Fruit fly (Drosophila melanogaster) whole organism, embryonic: ENCODE results near the gene CG9933.

Experiments
- B-H2 ChIP-seq: fragments of 200-800 bp; sonication (Bioruptor generic); optimal IDR thresholded peaks from 2 replicates; lab custom pipeline; 2018; ENCODE audit warnings: missing biosample characterization, mild to moderate bottlenecking, missing genetic modification characterization
- CG3995 ChIP-seq: fragments of 200-800 bp; sonication (Bioruptor generic); optimal IDR thresholded peaks from 3 replicates; lab custom pipeline; 2016; ENCODE audit warnings: missing biosample characterization, missing genetic modification characterization
- CG8478 ChIP-seq: fragments of >200 bp; optimal IDR thresholded peaks from 2 replicates; lab custom pipeline; 2018
- Hr39 ChIP-seq: fragments of >200 bp; optimal IDR thresholded peaks from 2 replicates; lab custom pipeline; 2017
- Opbp ChIP-seq: fragments of 200-800 bp; sonication (Bioruptor generic); IDR thresholded peaks from 3 replicates; pipeline ENCODE4 v1.3.6; 2022; ENCODE audit warnings: missing biosample characterization, missing genetic modification characterization; ENCODE audit not compliant: partially characterized antibody
- br ChIP-seq: fragments of >200 bp; optimal IDR thresholded peaks from 2 replicates; lab custom pipeline; 2017
- slbo ChIP-seq: fragments of 200-800 bp; sonication (Bioruptor generic); IDR thresholded peaks from 2 replicates; pipeline ENCODE4 v1.3.6; 2022; ENCODE audit warnings: missing biosample characterization, missing genetic modification characterization

DNA sequence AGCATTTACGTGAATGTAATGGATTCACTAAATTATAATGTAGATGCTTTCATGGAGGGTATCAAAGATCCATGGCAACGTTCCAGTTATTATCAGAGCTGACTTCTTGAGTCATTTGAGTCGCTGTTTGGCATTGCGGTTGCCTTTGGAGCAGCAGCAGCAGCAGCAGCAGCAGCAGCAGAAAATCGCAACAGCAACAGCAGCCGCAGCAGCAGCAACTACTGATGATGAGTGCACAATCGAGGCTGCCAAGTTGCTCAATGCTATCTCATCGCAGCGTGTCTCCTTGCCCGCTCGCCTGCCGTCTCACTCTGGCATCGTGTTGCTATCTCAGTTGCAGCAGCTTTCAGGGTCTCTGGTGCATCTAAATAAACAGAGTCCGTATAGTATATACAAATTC lies 21.3 kb upstream of the CG9933 start:
- TF ChIP-seq Opbp (GFP tag; lab: Robert Waterston, UW) (no peak), B-H2 (GFP tag; lab: Kevin White, UChicago) (no peak), slbo (GFP tag; lab: Robert Waterston, UW) (no peak), CG3995 (GFP tag; lab: Kevin White, UChicago) (no peak), br (lab: Kevin White, UChicago) (no peak), CG8478 (lab: Kevin White, UChicago) (no peak), Hr39 (lab: Kevin White, UChicago) (no peak)
